Fruit fly (Drosophila melanogaster): Measurements from ENCODE around the gene Nrt.
A peak's percentile ranks its signal among the peaks of the same experiment; 100 is the strongest.

Nrt gene

dm6 chr3L:16765647-16766628, at the start of gene Nrt (continued):
- TF ChIP-seq CG9609 (GFP tag; optimal IDR thresholded peaks at IDR 0.05) (no peak), dati (GFP tag; IDR thresholded peaks at IDR 0.05) (no peak), cwo (GFP tag; optimal IDR thresholded peaks at IDR 0.05) (peak; percentile 38), Ada2b (GFP tag; IDR thresholded peaks at IDR 0.05) (peak; percentile 56; the same call in 1 of the 2 replicates), CG31388 (GFP tag; optimal IDR thresholded peaks at IDR 0.05) (no peak), CG6813 (GFP tag; optimal IDR thresholded peaks at IDR 0.05) (peak; percentile 69), zen2 (GFP tag; IDR thresholded peaks at IDR 0.05; ENCODE audit: partially characterized antibody) (no peak), CG3995 (GFP tag; optimal IDR thresholded peaks at IDR 0.05) (no peak), luna (GFP tag; optimal IDR thresholded peaks at IDR 0.05) (no peak), fu2 (GFP tag; optimal IDR thresholded peaks at IDR 0.05) (no peak), Sox100B (GFP tag; optimal IDR thresholded peaks at IDR 0.05) (peak; percentile 77), Pdp1 (GFP tag; optimal IDR thresholded peaks at IDR 0.05) (peak in 1 of 2 experiments; percentile 28), pum (GFP tag; optimal IDR thresholded peaks at IDR 0.05) (no peak), salm (tag; optimal IDR thresholded peaks at IDR 0.05) (peak; percentile 67), Max (GFP tag; optimal IDR thresholded peaks at IDR 0.05) (peak; percentile 59), CG10321 (GFP tag; IDR thresholded peaks at IDR 0.05) (no peak), rib (GFP tag; IDR thresholded peaks at IDR 0.05) (0 out of 2 replicates have a peak, but pooled peaks have one; percentile 23), CG11696 (GFP tag; IDR thresholded peaks at IDR 0.05) (no peak), Fer3 (tag; optimal IDR thresholded peaks at IDR 0.05) (peak; percentile 19), NFAT (GFP tag; IDR thresholded peaks at IDR 0.05) (no peak), Dek (tag; optimal IDR thresholded peaks at IDR 0.05) (peak; percentile 48), CG12299 (tag; optimal IDR thresholded peaks at IDR 0.05) (peak; percentile 57), bowl (GFP tag; IDR thresholded peaks at IDR 0.05) (0 out of 2 replicates have a peak, but pooled peaks have one; percentile 10), CG13624 (GFP tag; optimal IDR thresholded peaks at IDR 0.05) (no peak), CG9817 (tag; optimal IDR thresholded peaks at IDR 0.05) (peak; percentile 47), CG3065 (GFP tag; optimal IDR thresholded peaks at IDR 0.05) (no peak), CG4282 (GFP tag; optimal IDR thresholded peaks at IDR 0.05) (no peak), seq (GFP tag; IDR thresholded peaks at IDR 0.05) (peak; percentile 77), cg (GFP tag; optimal IDR thresholded peaks at IDR 0.05) (peak; percentile 78), CG1233 (GFP tag; optimal IDR thresholded peaks at IDR 0.05) (peak; percentile 59), CG8765 (GFP tag; IDR thresholded peaks at IDR 0.05) (no peak), jing (GFP tag; optimal IDR thresholded peaks at IDR 0.05) (no peak), CG2202 (tag; optimal IDR thresholded peaks at IDR 0.05) (peak; percentile 66), ssp (GFP tag; IDR thresholded peaks at IDR 0.05) (no peak), pfk (GFP tag; optimal IDR thresholded peaks at IDR 0.05) (peak; percentile 48), CG32767 (GFP tag; IDR thresholded peaks at IDR 0.05) (0 out of 2 replicates have a peak, but pooled peaks have one; percentile 14), h (optimal IDR thresholded peaks at IDR 0.05) (no peak), CG17612 (GFP tag; IDR thresholded peaks at IDR 0.05) (no peak), ERR (GFP tag; optimal IDR thresholded peaks at IDR 0.05) (no peak), Gsc (GFP tag; IDR thresholded peaks at IDR 0.05) (no peak), ttk (GFP tag; IDR thresholded peaks at IDR 0.05) (peak; percentile 65; the same call in 1 of the 2 replicates), danr (GFP tag; IDR thresholded peaks at IDR 0.05) (no peak), CG1529 (GFP tag; optimal IDR thresholded peaks at IDR 0.05) (peak; percentile 33), CG9437 (GFP tag; optimal IDR thresholded peaks at IDR 0.05) (no peak), Camta (GFP tag; optimal IDR thresholded peaks at IDR 0.05) (no peak), CG7786 (GFP tag; optimal IDR thresholded peaks at IDR 0.05) (no peak), CG33557 (GFP tag; optimal IDR thresholded peaks at IDR 0.05) (peak; percentile 66), da (GFP tag; optimal IDR thresholded peaks at IDR 0.05) (no peak), CG6175 (GFP tag; IDR thresholded peaks at IDR 0.05) (no peak), tgo (GFP tag; IDR thresholded peaks at IDR 0.05) (peak; percentile 44; the same call in 1 of the 3 replicates)

All from whole organism, embryonic.